Fruit fly (Drosophila melanogaster) ovary, adult (tissue): ENCODE measurements around the gene NKCC.

Source experiments
- CG17801 ChIP-seq: fragments of 200-800 bp; optimal IDR thresholded peaks from 2 replicates; lab custom pipeline; 2019; ENCODE audit warnings: missing biosample characterization, mild to moderate bottlenecking, missing genetic modification characterization, moderate library complexity; ENCODE audit not compliant: partially characterized antibody

Gene NKCC

dm6 chr3R:5503789-5504387 lies 1.4 kb upstream of the NKCC start:
- no peak for TF ChIP-seq CG17801 (GFP tag; lab: Kevin White, UChicago)

DNA sequence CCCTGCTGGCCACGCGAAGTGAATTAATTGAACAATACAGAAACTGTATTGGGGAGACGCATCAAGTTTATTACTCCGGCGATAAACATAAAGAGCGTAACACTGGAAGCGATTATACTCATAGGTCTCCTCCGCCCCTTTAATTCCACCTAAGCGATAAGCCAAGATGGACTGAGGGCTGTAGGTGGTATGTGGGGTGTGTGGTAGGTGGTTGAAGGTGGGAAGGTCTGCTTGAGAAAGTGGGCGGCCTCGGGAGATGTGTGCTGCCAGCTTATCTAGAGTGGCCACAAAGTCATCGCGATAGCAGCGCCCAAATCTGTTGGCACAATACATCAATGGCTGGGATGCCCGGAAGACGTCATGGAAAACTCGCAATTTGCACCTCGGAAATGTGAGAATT lies 4.9 kb downstream of the NKCC start:
- no peak for TF ChIP-seq CG17801 (GFP tag; lab: Kevin White, UChicago)

- TF ChIP-seq CG17801 (GFP tag; lab: Kevin White, UChicago): peak; percentile 64
Observed at dm6 chr3R:5485295-5485718, 17.2 kb downstream of the NKCC start, which contains the start of gene CG31550. TSS of gene CG31550 (plus strand) at chr3R:5485543.

dm6 chr3R:5483488-5484109 lies 18.9 kb downstream of the NKCC start, which contains the start of gene ksr:
TSS of gene ksr (minus strand) at chr3R:5483906.
- TF ChIP-seq CG17801 (GFP tag; lab: Kevin White, UChicago): peak; percentile 11

DNA sequence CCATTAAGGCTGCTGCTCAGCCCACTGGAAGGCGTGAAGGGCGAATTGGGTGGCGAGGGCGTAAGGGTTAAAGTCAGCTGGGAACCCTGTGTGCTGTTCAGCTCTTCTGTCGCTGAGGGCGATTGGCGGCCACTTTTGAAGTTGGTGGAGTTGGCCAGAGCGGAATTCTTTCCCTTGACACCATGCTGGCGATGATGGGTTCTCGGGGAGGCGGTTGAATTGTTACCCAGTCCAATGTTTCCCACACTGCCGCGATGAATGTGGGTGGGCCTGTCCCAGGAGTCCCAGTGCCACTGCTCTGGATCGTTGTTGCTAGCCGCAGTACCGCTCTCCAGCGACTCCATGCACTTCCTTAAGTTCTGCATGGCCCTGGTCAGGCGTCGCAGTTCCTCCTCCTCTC lies 19.7 kb downstream of the NKCC start:
- no peak for TF ChIP-seq CG17801 (GFP tag; lab: Kevin White, UChicago)

dm6 chr3R:5474551-5474950 lies 28.0 kb downstream of the NKCC start, which contains the start of the genes CG45100, HDAC3 and Hcs:
TSS of gene CG45100 (minus strand) at chr3R:5474600.
TSS of gene HDAC3 (minus strand) at chr3R:5474600.
TSS of gene Hcs (plus strand) at chr3R:5474899.
- no peak for TF ChIP-seq CG17801 (GFP tag; lab: Kevin White, UChicago)

DNA sequence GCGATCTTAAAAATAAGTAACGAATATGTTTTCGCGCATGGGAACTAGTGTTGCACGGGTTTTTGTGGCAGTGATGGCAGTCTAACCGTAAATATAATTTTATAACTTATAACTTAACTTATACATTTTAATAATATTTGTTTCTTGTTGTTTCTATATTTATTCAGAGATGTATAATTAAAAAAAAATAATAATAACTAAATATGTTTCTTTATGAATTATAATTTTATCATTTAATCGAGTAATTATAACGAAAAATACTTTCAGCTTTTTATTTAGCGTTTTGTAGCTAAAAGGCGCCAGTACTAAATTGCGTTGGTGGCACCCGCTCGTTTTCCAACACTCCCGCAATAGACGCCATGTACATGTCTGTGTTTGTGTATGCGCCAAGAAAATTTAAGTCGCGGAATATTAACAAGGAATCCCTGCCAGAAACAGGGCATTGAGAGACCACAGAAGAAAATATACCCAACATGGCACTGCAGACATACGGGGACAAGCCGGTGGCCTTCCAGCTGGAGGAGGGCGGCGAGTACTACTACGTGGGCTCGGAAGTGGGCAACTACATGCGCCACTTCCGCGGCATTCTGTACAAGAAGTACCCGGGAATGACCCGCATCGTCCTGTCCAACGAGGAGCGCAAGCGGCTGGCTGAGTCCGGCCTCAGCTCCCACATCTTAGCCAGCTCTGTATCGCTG lies 31.8 kb downstream of the NKCC start, which contains the start of the genes mRpL44 and Snr1:
Gene mRpL44, minus strand, starts transcription at position 51 of the 698 bp plus-strand sequence.
Gene Snr1, plus strand, starts transcription at position 341 of the 698 bp plus-strand sequence.
- peak; percentile 45 for TF ChIP-seq CG17801 (GFP tag; lab: Kevin White, UChicago)

dm6 chr3R:5467619-5468018 lies 34.9 kb downstream of the NKCC start, which contains the start of gene POLDIP2:
TSS of gene POLDIP2 (plus strand) at chr3R:5467778.
- no peak for TF ChIP-seq CG17801 (GFP tag; lab: Kevin White, UChicago)

dm6 chr3R:5466875-5467274 lies 35.6 kb downstream of the NKCC start, which contains the start of gene RpL35A:
TSS of gene RpL35A (minus strand) at chr3R:5467101.
- TF ChIP-seq CG17801 (GFP tag; lab: Kevin White, UChicago): peak; percentile 84

dm6 chr3R:5464481-5464880 lies 38.0 kb downstream of the NKCC start, which contains the start of gene PEK:
TSS of gene PEK (minus strand) at chr3R:5464753.
- TF ChIP-seq CG17801 (GFP tag; lab: Kevin White, UChicago): peak; percentile 21

dm6 chr3R:5463199-5463949 lies 39.1 kb downstream of the NKCC start:
- TF ChIP-seq CG17801 (GFP tag; lab: Kevin White, UChicago): no peak

DNA sequence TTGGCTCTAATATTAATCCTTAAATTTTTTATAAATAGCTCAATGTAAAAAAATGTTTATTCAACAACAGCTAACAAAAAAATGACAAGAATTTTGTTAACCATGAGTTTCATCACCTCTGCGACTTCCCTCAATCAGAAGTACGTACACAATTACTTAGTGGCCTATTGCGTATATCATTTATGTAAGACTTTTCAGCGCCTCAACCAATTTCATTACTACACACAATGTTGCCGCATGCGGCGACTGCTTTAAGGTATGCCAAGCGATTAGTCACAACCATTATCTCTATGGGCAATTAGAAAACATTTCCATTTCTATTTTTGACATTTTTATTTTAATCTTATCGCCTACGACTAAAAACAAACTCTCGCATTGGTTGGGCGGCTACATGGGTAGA lies 43.9 kb downstream of the NKCC start:
- TF ChIP-seq CG17801 (GFP tag; lab: Kevin White, UChicago): no peak

DNA sequence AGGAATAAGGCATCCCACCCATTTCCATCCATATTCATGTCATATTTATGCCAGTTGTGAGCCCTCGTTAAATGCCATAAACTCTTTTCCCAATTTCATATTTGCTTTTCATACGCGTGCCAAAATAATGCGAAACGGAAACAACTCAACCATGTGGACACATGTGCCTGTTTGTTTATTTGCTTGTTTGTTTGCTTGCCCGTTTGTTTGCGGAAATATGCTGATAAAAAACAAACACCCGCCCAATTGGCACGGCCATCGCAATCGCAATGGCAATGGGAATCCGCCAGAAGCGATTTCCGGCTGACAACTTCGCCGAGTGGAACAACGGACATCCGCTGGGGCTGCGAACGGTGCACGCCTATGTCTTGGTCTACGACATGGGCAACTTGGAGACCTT lies 48.2 kb downstream of the NKCC start:
- TF ChIP-seq CG17801 (GFP tag; lab: Kevin White, UChicago): no peak
